Fruit fly (Drosophila melanogaster) whole organism, embryonic: ENCODE results near the gene CG43693.

Source experiments
- CG10462 ChIP-seq: fragments of 200-800 bp; sonication (Bioruptor generic); optimal IDR thresholded peaks from 2 replicates; lab custom pipeline; 2016; ENCODE audit warnings: missing biosample characterization, missing genetic modification characterization
- CG11085 ChIP-seq: fragments of 200-800 bp; sonication (Bioruptor generic); IDR thresholded peaks from 2 replicates; pipeline ENCODE4 v1.3.6; 2022; ENCODE audit warnings: missing biosample characterization, missing genetic modification characterization
- CG11247 ChIP-seq: fragments of 200-800 bp; sonication (Bioruptor generic); IDR thresholded peaks from 2 replicates; pipeline ENCODE4 v1.3.6; 2022; ENCODE audit warnings: missing biosample characterization, missing genetic modification characterization
- CG13296 ChIP-seq: fragments of 200-800 bp; sonication (Bioruptor generic); optimal IDR thresholded peaks from 3 replicates; lab custom pipeline; 2018; ENCODE audit warnings: missing biosample characterization, mild to moderate bottlenecking, missing genetic modification characterization
- CG1602 ChIP-seq: fragments of 200-800 bp; sonication (Bioruptor generic); optimal IDR thresholded peaks from 3 replicates; lab custom pipeline; 2016; ENCODE audit warnings: missing biosample characterization, missing genetic modification characterization
- CG17359 ChIP-seq: fragments of 200-800 bp; sonication (Bioruptor generic); optimal IDR thresholded peaks from 3 replicates; lab custom pipeline; 2018; ENCODE audit warnings: missing biosample characterization, mild to moderate bottlenecking, missing genetic modification characterization, moderate library complexity
- CG17802 ChIP-seq: fragments of 200-800 bp; sonication (Bioruptor generic); optimal IDR thresholded peaks from 2 replicates; lab custom pipeline; 2018; ENCODE audit warnings: missing biosample characterization, mild to moderate bottlenecking, missing genetic modification characterization, moderate library complexity
- CG18619 ChIP-seq: fragments of 200-800 bp; sonication (Bioruptor generic); optimal IDR thresholded peaks from 3 replicates; lab custom pipeline; 2017; ENCODE audit warnings: missing biosample characterization, mild to moderate bottlenecking, missing genetic modification characterization
- CG2889 ChIP-seq: fragments of 200-800 bp; sonication (Bioruptor generic); IDR thresholded peaks from 3 replicates; pipeline ENCODE4 v1.3.6; 2022; ENCODE audit warnings: missing biosample characterization, missing genetic modification characterization
- CG3065 ChIP-seq: fragments of 200-800 bp; sonication (Bioruptor generic); optimal IDR thresholded peaks from 2 replicates; lab custom pipeline; 2016; ENCODE audit warnings: missing biosample characterization, missing genetic modification characterization
- CG32767 ChIP-seq: fragments of 200-800 bp; sonication (Bioruptor generic); IDR thresholded peaks from 2 replicates; pipeline ENCODE4 v1.3.6; 2022; ENCODE audit warnings: missing biosample characterization, missing genetic modification characterization
- CG4707 ChIP-seq: fragments of 200-800 bp; sonication (Bioruptor generic); optimal IDR thresholded peaks from 2 replicates; lab custom pipeline; 2018; ENCODE audit warnings: missing biosample characterization, mild to moderate bottlenecking, missing genetic modification characterization, moderate library complexity
- CG6272 ChIP-seq: fragments of 200-800 bp; sonication (Bioruptor generic); IDR thresholded peaks from 2 replicates; pipeline ENCODE4 v1.3.6; 2022; ENCODE audit warnings: missing biosample characterization, missing genetic modification characterization
- CG6654 ChIP-seq: fragments of 200-800 bp; sonication (Bioruptor generic); optimal IDR thresholded peaks from 2 replicates; lab custom pipeline; 2017; ENCODE audit warnings: missing biosample characterization, mild to moderate bottlenecking, missing genetic modification characterization
- CG6813 ChIP-seq: fragments of 200-800 bp; sonication (Bioruptor generic); optimal IDR thresholded peaks from 2 replicates; lab custom pipeline; 2017; ENCODE audit warnings: missing biosample characterization, missing genetic modification characterization, mild to moderate bottlenecking, moderate library complexity, missing genetic modification reagents
- CG7357 ChIP-seq: fragments of 200-800 bp; sonication (Bioruptor generic); IDR thresholded peaks from 3 replicates; pipeline ENCODE4 v1.3.6; 2022; ENCODE audit warnings: missing biosample characterization, missing genetic modification characterization
- CG7556 ChIP-seq: fragments of 200-800 bp; sonication (Bioruptor generic); optimal IDR thresholded peaks from 2 replicates; lab custom pipeline; 2017; ENCODE audit warnings: missing biosample characterization, mild to moderate bottlenecking, missing genetic modification characterization
- CG9609 ChIP-seq: fragments of 200-800 bp; sonication (Bioruptor generic); optimal IDR thresholded peaks from 3 replicates; lab custom pipeline; 2016; ENCODE audit warnings: missing biosample characterization, missing genetic modification characterization
- CG9932 ChIP-seq: fragments of 200-800 bp; sonication (Bioruptor generic); IDR thresholded peaks from 2 replicates; pipeline ENCODE4 v1.3.6; 2022; ENCODE audit warnings: missing biosample characterization, missing genetic modification characterization
- Dad ChIP-seq: fragments of 200-800 bp; sonication (Bioruptor generic); optimal IDR thresholded peaks from 3 replicates; lab custom pipeline; 2016; ENCODE audit warnings: missing biosample characterization, missing genetic modification characterization
- Dll ChIP-seq: fragments of 200-800 bp; sonication (Bioruptor generic); IDR thresholded peaks from 4 replicates; pipeline ENCODE4 v1.3.6; 2022; ENCODE audit warnings: missing biosample characterization, missing genetic modification characterization; ENCODE audit not compliant: partially characterized antibody
- H15 ChIP-seq: fragments of 200-800 bp; sonication (Bioruptor generic); IDR thresholded peaks from 3 replicates; pipeline ENCODE4 v1.3.6; 2022; ENCODE audit warnings: missing biosample characterization, missing genetic modification characterization
- HLH54F ChIP-seq: fragments of 200-800 bp; sonication (Bioruptor generic); optimal IDR thresholded peaks from 3 replicates; lab custom pipeline; 2016; ENCODE audit warnings: missing biosample characterization, missing genetic modification characterization
- Hey ChIP-seq: fragments of 200-800 bp; sonication (Bioruptor generic); optimal IDR thresholded peaks from 3 replicates; lab custom pipeline; 2018; ENCODE audit warnings: missing biosample characterization, mild to moderate bottlenecking, missing genetic modification characterization
- Hmx ChIP-seq: fragments of 200-800 bp; sonication (Bioruptor generic); optimal IDR thresholded peaks from 2 replicates; lab custom pipeline; 2016; ENCODE audit warnings: missing biosample characterization, missing genetic modification characterization
- Kr ChIP-seq: fragments of 200-800 bp; sonication (Bioruptor generic); optimal IDR thresholded peaks from 2 replicates; lab custom pipeline; 2017; ENCODE audit warnings: missing biosample characterization, mild to moderate bottlenecking, missing genetic modification characterization
- MBD-R2 ChIP-seq: fragments of 200-800 bp; sonication (Bioruptor generic); IDR thresholded peaks from 2 replicates; pipeline ENCODE4 v1.3.6; 2022; ENCODE audit warnings: missing biosample characterization, missing genetic modification characterization
- Meics ChIP-seq: fragments of 200-800 bp; sonication (Bioruptor generic); optimal IDR thresholded peaks from 2 replicates; lab custom pipeline; 2017; ENCODE audit warnings: missing biosample characterization, mild to moderate bottlenecking, missing genetic modification characterization
- Poxn ChIP-seq: fragments of 200-800 bp; sonication (Bioruptor generic); IDR thresholded peaks from 2 replicates; pipeline ENCODE4 v1.3.6; 2022; ENCODE audit warnings: missing biosample characterization, missing genetic modification characterization
- Scr ChIP-seq: fragments of 200-800 bp; sonication (Bioruptor generic); IDR thresholded peaks from 2 replicates; pipeline ENCODE4 v1.3.6; 2022; ENCODE audit warnings: missing biosample characterization, missing genetic modification characterization; ENCODE audit not compliant: partially characterized antibody
- Xbp1 ChIP-seq: fragments of 200-800 bp; sonication (Bioruptor generic); optimal IDR thresholded peaks from 3 replicates; lab custom pipeline; 2016; ENCODE audit warnings: missing biosample characterization, mild to moderate bottlenecking, missing genetic modification characterization
- bowl ChIP-seq: fragments of 200-800 bp; sonication (Bioruptor generic); IDR thresholded peaks from 2 replicates; pipeline ENCODE4 v1.3.6; 2022; ENCODE audit warnings: missing biosample characterization, missing genetic modification characterization
- br ChIP-seq: fragments of >200 bp; optimal IDR thresholded peaks from 2 replicates; lab custom pipeline; 2017
- cg ChIP-seq: fragments of 200-800 bp; sonication (Bioruptor generic); optimal IDR thresholded peaks from 3 replicates; lab custom pipeline; 2019; ENCODE audit warnings: missing biosample characterization, mild to moderate bottlenecking, missing genetic modification characterization, moderate library complexity
- en ChIP-seq: fragments of 200-800 bp; sonication (Bioruptor generic); optimal IDR thresholded peaks from 2 replicates; lab custom pipeline; 2016; ENCODE audit warnings: missing biosample characterization, missing genetic modification characterization
- fd3F ChIP-seq: fragments of 200-800 bp; sonication (Bioruptor generic); optimal IDR thresholded peaks from 2 replicates; lab custom pipeline; 2018; ENCODE audit warnings: missing biosample characterization, mild to moderate bottlenecking, missing genetic modification characterization, moderate library complexity
- gem ChIP-seq: fragments of 200-800 bp; sonication (Bioruptor generic); optimal IDR thresholded peaks from 2 replicates; lab custom pipeline; 2019; ENCODE audit warnings: missing biosample characterization, mild to moderate bottlenecking, missing genetic modification characterization, moderate library complexity
- insv ChIP-seq, 2 experiments: fragments of 200-800 bp; sonication (Bioruptor generic); optimal IDR thresholded peaks; 3 replicates each; lab custom pipeline; 2016 to 2018; ENCODE audit warnings: missing biosample characterization in 2 of 2, missing genetic modification characterization in 2 of 2
- jumu ChIP-seq: fragments of 200-800 bp; sonication (Bioruptor generic); optimal IDR thresholded peaks from 3 replicates; lab custom pipeline; 2016; ENCODE audit warnings: missing biosample characterization, missing genetic modification characterization
- mam ChIP-seq: fragments of 200-800 bp; sonication (Bioruptor generic); optimal IDR thresholded peaks from 3 replicates; lab custom pipeline; 2016; ENCODE audit warnings: missing biosample characterization, missing genetic modification characterization
- phol ChIP-seq: fragments of 200-800 bp; sonication (Bioruptor generic); optimal IDR thresholded peaks from 3 replicates; lab custom pipeline; 2018; ENCODE audit warnings: missing biosample characterization, mild to moderate bottlenecking, missing genetic modification characterization, moderate library complexity
- pnt ChIP-seq: fragments of 200-800 bp; sonication (Bioruptor generic); optimal IDR thresholded peaks from 3 replicates; lab custom pipeline; 2016; ENCODE audit warnings: missing biosample characterization, missing genetic modification characterization
- ranshi ChIP-seq: fragments of 200-800 bp; sonication (Bioruptor generic); IDR thresholded peaks from 2 replicates; pipeline ENCODE4 v1.3.6; 2022; ENCODE audit warnings: missing biosample characterization, missing genetic modification characterization
- sc ChIP-seq, 3 experiments: fragments of >200 bp in 2 of 3; fragments of 200-800 bp in 1 of 3; sonication (Bioruptor generic) in 1 of 3; optimal IDR thresholded peaks; 2 replicates in 2 of 3; 3 replicates in 1 of 3; lab custom pipeline; 2017; ENCODE audit warnings: mild to moderate bottlenecking in 1 of 3, missing biosample characterization in 1 of 3, missing genetic modification characterization in 1 of 3, missing genetic modification reagents in 1 of 3
- sens ChIP-seq: fragments of 200-800 bp; sonication (Bioruptor generic); peaks from one replicate; lab custom pipeline; 2016; ENCODE audit warnings: missing biosample characterization, missing genetic modification characterization
- seq ChIP-seq: fragments of 200-800 bp; sonication (Bioruptor generic); IDR thresholded peaks from 2 replicates; pipeline ENCODE4 v1.3.6; 2022; ENCODE audit warnings: missing biosample characterization, missing genetic modification characterization
- shn ChIP-seq: fragments of 200-800 bp; sonication (Bioruptor generic); optimal IDR thresholded peaks from 3 replicates; lab custom pipeline; 2016; ENCODE audit warnings: missing biosample characterization, missing genetic modification characterization
- sug ChIP-seq: fragments of 200-800 bp; optimal IDR thresholded peaks from 2 replicates; lab custom pipeline; 2019; ENCODE audit warnings: missing biosample characterization, mild to moderate bottlenecking, missing genetic modification characterization, moderate library complexity
- unpg ChIP-seq: fragments of 200-800 bp; sonication (Bioruptor generic); optimal IDR thresholded peaks from 3 replicates; lab custom pipeline; 2018; ENCODE audit warnings: missing biosample characterization, mild to moderate bottlenecking, missing genetic modification characterization, moderate library complexity
- z ChIP-seq: fragments of 200-800 bp; sonication (Bioruptor generic); IDR thresholded peaks from 3 replicates; pipeline ENCODE4 v1.3.6; 2022; ENCODE audit warnings: missing biosample characterization, missing genetic modification characterization
- zen ChIP-seq: fragments of 200-800 bp; sonication (Bioruptor generic); optimal IDR thresholded peaks from 3 replicates; lab custom pipeline; 2018; ENCODE audit warnings: missing biosample characterization, mild to moderate bottlenecking, missing genetic modification characterization, moderate library complexity

CG43693 gene

dm6 chr3L:11093046-11093520, 41.9 kb upstream of the CG43693 start, which contains the start of gene JIL-1 (continued):
- no peak for TF ChIP-seq sc (optimal IDR thresholded peaks at IDR 0.05; lab: Kevin White, UChicago)
- TF ChIP-seq sc (GFP tag; optimal IDR thresholded peaks at IDR 0.05; lab: Kevin White, UChicago): no peak
- TF ChIP-seq CG6654 (GFP tag; lab: Kevin White, UChicago): no peak
- peak; percentile 64 for TF ChIP-seq mam
- peak; percentile 27 for TF ChIP-seq CG7556 (GFP tag; lab: Kevin White, UChicago)
- peak; percentile 47 for TF ChIP-seq CG13296
- TF ChIP-seq CG9932: peak; percentile 95
- no peak; the same call in 1 of the 2 replicates for TF ChIP-seq bowl (GFP tag; lab: Robert Waterston, UW)
- TF ChIP-seq en (GFP tag; lab: Kevin White, UChicago): no peak
- TF ChIP-seq fd3F: peak; percentile 34
- peak; percentile 69 for TF ChIP-seq Dad
- peak; percentile 76 for TF ChIP-seq CG11085 (GFP tag; lab: Robert Waterston, UW)
- TF ChIP-seq phol (tag; lab: Kevin White, UChicago): peak; percentile 65
- TF ChIP-seq cg (GFP tag; lab: Kevin White, UChicago): no peak
- no peak for TF ChIP-seq shn
- TF ChIP-seq insv (GFP tag; optimal IDR thresholded peaks at IDR 0.05; lab: Kevin White, UChicago): no peak
- TF ChIP-seq CG32767 (GFP tag; lab: Robert Waterston, UW): 0 out of 2 replicates have a peak, but pooled peaks have one; percentile 29
- no peak for TF ChIP-seq pnt (GFP tag; lab: Kevin White, UChicago)
- TF ChIP-seq Dll: peak; percentile 85
- peak; percentile 59 for TF ChIP-seq gem (tag; lab: Kevin White, UChicago)
- TF ChIP-seq unpg (GFP tag; lab: Kevin White, UChicago): peak; percentile 30
- TF ChIP-seq CG9609 (GFP tag; lab: Kevin White, UChicago): peak; percentile 3
- peak; percentile 63 for TF ChIP-seq ranshi (GFP tag; lab: Robert Waterston, UW)
- peak; percentile 84 for TF ChIP-seq sens
- peak; percentile 62 for TF ChIP-seq CG17359
- TF ChIP-seq CG10462 (GFP tag; lab: Kevin White, UChicago): no peak
- 0 out of 3 replicates have a peak, but pooled peaks have one; percentile 45 for TF ChIP-seq CG7357 (GFP tag; lab: Robert Waterston, UW)
- TF ChIP-seq sug (tag; lab: Kevin White, UChicago): peak; percentile 67
- TF ChIP-seq CG4707: peak; percentile 25
- no peak for TF ChIP-seq Hmx (GFP tag; lab: Kevin White, UChicago)
- TF ChIP-seq CG11247 (GFP tag; lab: Robert Waterston, UW): peak; percentile 83
- TF ChIP-seq H15 (GFP tag; lab: Robert Waterston, UW): peak; percentile 24; the same call in 1 of the 3 replicates
- TF ChIP-seq MBD-R2 (GFP tag; lab: Robert Waterston, UW): peak; percentile 88
- TF ChIP-seq Xbp1: peak; percentile 76
- no peak for TF ChIP-seq Hey (tag; lab: Kevin White, UChicago)
- peak; percentile 36 for TF ChIP-seq CG17802 (tag; lab: Kevin White, UChicago)
- peak; percentile 69 for TF ChIP-seq Meics (GFP tag; lab: Kevin White, UChicago)
- TF ChIP-seq HLH54F (GFP tag; lab: Kevin White, UChicago): peak; percentile 69
- TF ChIP-seq z (GFP tag; lab: Robert Waterston, UW): 0 out of 3 replicates have a peak, but pooled peaks have one; percentile 28
- TF ChIP-seq CG3065 (GFP tag; lab: Kevin White, UChicago): no peak
- TF ChIP-seq CG1602 (GFP tag; lab: Kevin White, UChicago): peak; percentile 46
- TF ChIP-seq Scr (GFP tag; lab: Robert Waterston, UW): peak; percentile 88
- no peak for TF ChIP-seq CG6813 (GFP tag; lab: Kevin White, UChicago)
- TF ChIP-seq seq: no peak
- peak; percentile 35 for TF ChIP-seq jumu (GFP tag; lab: Kevin White, UChicago)
- TF ChIP-seq CG6272 (GFP tag; lab: Robert Waterston, UW): peak; percentile 94
- TF ChIP-seq CG2889 (GFP tag; lab: Robert Waterston, UW): peak; percentile 63
- TF ChIP-seq br (lab: Kevin White, UChicago): no peak
- no peak for TF ChIP-seq Poxn (GFP tag; lab: Robert Waterston, UW)
- no peak for TF ChIP-seq Kr (GFP tag; lab: Kevin White, UChicago)
- peak; percentile 41 for TF ChIP-seq CG18619 (GFP tag; lab: Kevin White, UChicago)
- TF ChIP-seq zen: peak; percentile 55
